Worm (Caenorhabditis elegans) whole organism, L2 larva: ENCODE data around the gene ZK742.7.
A peak's percentile ranks its signal among the peaks of the same experiment; 100 is the strongest.

ENCODE experiments used
- R02D3.7 ChIP-seq: fragments of 150-350 bp; optimal IDR thresholded peaks from 2 replicates; lab custom pipeline; 2014; ENCODE audit warnings: missing biosample characterization, missing genetic modification characterization
- Y55F3AM.14 ChIP-seq: fragments of 200-800 bp; sonication (Bioruptor generic); optimal IDR thresholded peaks from 2 replicates; lab custom pipeline; 2018; ENCODE audit warnings: mild to moderate bottlenecking, missing genetic modification characterization, missing compliant biosample characterization
- aly-2 ChIP-seq: fragments of 150-350 bp; optimal IDR thresholded peaks from 2 replicates; lab custom pipeline; 2014; ENCODE audit warnings: missing biosample characterization, missing genetic modification characterization
- ama-1 ChIP-seq: fragments of 150-350 bp; optimal IDR thresholded peaks from 2 replicates; lab custom pipeline; 2018; ENCODE audit warnings: inconsistent platforms
- blmp-1 ChIP-seq: sonication (generic microtip); optimal IDR thresholded peaks from 2 replicates; lab custom pipeline; 2017; ENCODE audit warnings: missing genetic modification characterization, mild to moderate bottlenecking, missing compliant biosample characterization, antibody characterized with exemption, moderate library complexity; ENCODE audit not compliant: insufficient read depth
- ceh-82 ChIP-seq: fragments of 150-350 bp; optimal IDR thresholded peaks from 2 replicates; lab custom pipeline; 2014; ENCODE audit warnings: missing biosample characterization, missing genetic modification characterization
- crh-2 ChIP-seq: sonication (generic microtip); optimal IDR thresholded peaks from 2 replicates; lab custom pipeline; 2017; ENCODE audit warnings: missing biosample characterization, missing genetic modification characterization
- elt-3 ChIP-seq: sonication (generic microtip); optimal IDR thresholded peaks from 2 replicates; lab custom pipeline; 2017; ENCODE audit warnings: missing biosample characterization, missing genetic modification characterization
- fos-1 ChIP-seq: fragments of 150-350 bp; optimal IDR thresholded peaks from 2 replicates; lab custom pipeline; 2014; ENCODE audit warnings: missing biosample characterization, missing genetic modification characterization
- gmeb-1 ChIP-seq: fragments of 150-350 bp; optimal IDR thresholded peaks from 2 replicates; lab custom pipeline; 2014; ENCODE audit warnings: missing biosample characterization, missing genetic modification characterization
- lin-11 ChIP-seq: fragments of 150-350 bp; sonication (generic microtip); optimal IDR thresholded peaks from 2 replicates; lab custom pipeline; 2014; ENCODE audit warnings: missing biosample characterization, missing genetic modification characterization, inconsistent platforms, mixed read lengths
- lin-13 ChIP-seq: fragments of 150-350 bp; optimal IDR thresholded peaks from 2 replicates; lab custom pipeline; 2014; ENCODE audit warnings: missing biosample characterization, missing genetic modification reagents, missing genetic modification characterization
- lin-39 ChIP-seq: fragments of 150-350 bp; optimal IDR thresholded peaks from 2 replicates; lab custom pipeline; 2014; ENCODE audit warnings: missing biosample characterization, missing genetic modification reagents, missing genetic modification characterization
- lsy-2 ChIP-seq, 2 experiments: fragments of 150-350 bp in 1 of 2; sonication (generic microtip) in 1 of 2; optimal IDR thresholded peaks; 2 replicates each; lab custom pipeline; 2014 to 2017; ENCODE audit warnings: missing biosample characterization in 2 of 2, missing genetic modification characterization in 2 of 2
- mab-5 ChIP-seq: fragments of 150-350 bp; optimal IDR thresholded peaks from 2 replicates; lab custom pipeline; 2014; ENCODE audit warnings: missing biosample characterization, missing genetic modification characterization
- mbf-1 ChIP-seq: sonication (generic microtip); optimal IDR thresholded peaks from 2 replicates; lab custom pipeline; 2017; ENCODE audit warnings: missing biosample characterization, missing genetic modification characterization
- mdl-1 ChIP-seq, 2 experiments: fragments of 150-350 bp in 1 of 2; sonication (generic microtip) in 1 of 2; optimal IDR thresholded peaks; 2 replicates each; lab custom pipeline; 2017; ENCODE audit warnings: missing biosample characterization in 2 of 2, missing genetic modification characterization in 2 of 2
- nhr-11 ChIP-seq: fragments of 150-350 bp; optimal IDR thresholded peaks from 2 replicates; lab custom pipeline; 2014; ENCODE audit warnings: missing biosample characterization, missing genetic modification characterization
- nhr-12 ChIP-seq: fragments of 150-350 bp; optimal IDR thresholded peaks from 2 replicates; lab custom pipeline; 2014; ENCODE audit warnings: missing biosample characterization, missing genetic modification characterization
- nhr-129 ChIP-seq: fragments of 150-350 bp; optimal IDR thresholded peaks from 2 replicates; lab custom pipeline; 2014; ENCODE audit warnings: missing biosample characterization, missing genetic modification characterization
- nhr-21 ChIP-seq: fragments of 150-350 bp; optimal IDR thresholded peaks from 2 replicates; lab custom pipeline; 2014; ENCODE audit warnings: missing biosample characterization, missing genetic modification characterization
- nhr-23 ChIP-seq: fragments of 150-350 bp; optimal IDR thresholded peaks from 2 replicates; lab custom pipeline; 2014; ENCODE audit warnings: missing biosample characterization, missing genetic modification reagents, missing genetic modification characterization
- nhr-237 ChIP-seq: fragments of 150-350 bp; optimal IDR thresholded peaks from 2 replicates; lab custom pipeline; 2014; ENCODE audit warnings: missing biosample characterization, missing genetic modification characterization
- nhr-25 ChIP-seq: fragments of 150-350 bp; sonication (generic microtip); optimal IDR thresholded peaks from 3 replicates; lab custom pipeline; 2014; ENCODE audit warnings: missing biosample characterization, missing genetic modification characterization
- nhr-6 ChIP-seq: fragments of 150-350 bp; optimal IDR thresholded peaks from 2 replicates; lab custom pipeline; 2014; ENCODE audit warnings: missing biosample characterization, missing genetic modification characterization
- nhr-77 ChIP-seq: fragments of 150-350 bp; optimal IDR thresholded peaks from 2 replicates; lab custom pipeline; 2014; ENCODE audit warnings: missing biosample characterization, missing genetic modification characterization
- peb-1 ChIP-seq: fragments of 150-350 bp; optimal IDR thresholded peaks from 2 replicates; lab custom pipeline; 2014; ENCODE audit warnings: missing biosample characterization, missing genetic modification characterization
- sem-4 ChIP-seq: fragments of 150-350 bp; optimal IDR thresholded peaks from 2 replicates; lab custom pipeline; 2014; ENCODE audit warnings: missing biosample characterization, missing genetic modification reagents, missing genetic modification characterization
- skn-1 ChIP-seq: sonication (generic microtip); optimal IDR thresholded peaks from 2 replicates; lab custom pipeline; 2017; ENCODE audit warnings: missing biosample characterization, missing genetic modification characterization
- sma-3 ChIP-seq: sonication (generic microtip); optimal IDR thresholded peaks from 2 replicates; lab custom pipeline; 2016; ENCODE audit warnings: missing genetic modification reagents, missing genetic modification characterization, missing compliant biosample characterization
- sma-9 ChIP-seq, 2 experiments: fragments of 150-350 bp in 1 of 2; sonication (generic microtip) in 1 of 2; optimal IDR thresholded peaks; 2 replicates each; lab custom pipeline; 2014 to 2016; ENCODE audit warnings: missing genetic modification characterization in 2 of 2, mild to moderate bottlenecking in 1 of 2, missing biosample characterization in 1 of 2, missing compliant biosample characterization in 1 of 2, missing genetic modification reagents in 1 of 2, moderate library complexity in 1 of 2
- snpc-4 ChIP-seq: fragments of 150-350 bp; optimal IDR thresholded peaks from 2 replicates; lab custom pipeline; 2014; ENCODE audit warnings: missing biosample characterization, missing genetic modification characterization
- unc-55 ChIP-seq: fragments of 150-350 bp; sonication (generic microtip); optimal IDR thresholded peaks from 3 replicates; lab custom pipeline; 2014; ENCODE audit warnings: missing biosample characterization, missing genetic modification reagents, missing genetic modification characterization
- unc-62 ChIP-seq: fragments of 150-350 bp; optimal IDR thresholded peaks from 2 replicates; lab custom pipeline; 2014; ENCODE audit warnings: missing biosample characterization, missing genetic modification reagents, missing genetic modification characterization
- zag-1 ChIP-seq: fragments of 150-350 bp; optimal IDR thresholded peaks from 2 replicates; lab custom pipeline; 2014; ENCODE audit warnings: missing biosample characterization, missing genetic modification characterization
- ztf-1 ChIP-seq: fragments of 200-800 bp; sonication (Bioruptor generic); conservative IDR thresholded peaks from 2 replicates; pipeline ENCODE4 v1.3.6; 2022; ENCODE audit warnings: missing genetic modification characterization, missing compliant biosample characterization
- ztf-4 ChIP-seq: fragments of 150-350 bp; optimal IDR thresholded peaks from 2 replicates; lab custom pipeline; 2014; ENCODE audit warnings: missing biosample characterization, missing genetic modification characterization

ZK742.7 gene

DNA sequence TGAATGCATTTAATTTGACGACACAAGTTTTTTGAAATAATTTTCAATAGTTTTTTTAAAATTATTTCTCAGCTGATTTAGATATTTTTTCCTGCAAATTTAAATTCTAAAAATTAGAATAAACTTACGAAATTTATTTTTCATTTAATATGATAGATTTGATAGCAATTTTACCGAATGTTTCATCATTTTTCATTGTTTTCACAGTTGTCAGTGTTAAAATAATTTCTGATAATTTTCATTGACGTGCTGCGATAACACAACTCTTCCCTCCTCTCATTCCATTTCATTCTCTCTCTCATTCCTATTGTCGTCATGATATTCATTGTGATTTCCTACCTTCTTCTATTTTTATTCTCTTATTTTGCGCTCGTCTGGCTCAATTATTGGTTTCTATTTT lies 38.0 kb upstream of the ZK742.7 start, which contains the start of gene hint-3:
Gene hint-3, plus strand, starts transcription at position 301 of the 400 bp plus-strand sequence.
- TF ChIP-seq snpc-4 (no peak), fos-1 (tag; lab: Kevin White, UChicago) (peak; percentile 34), mbf-1 (no peak)
- TF ChIP-seq, all 48 proteins: peak for 1

ce11 chrV:7761906-7762305 lies 36.3 kb upstream of the ZK742.7 start:
- TF ChIP-seq nhr-12 (tag; lab: Kevin White, UChicago): no peak

DNA sequence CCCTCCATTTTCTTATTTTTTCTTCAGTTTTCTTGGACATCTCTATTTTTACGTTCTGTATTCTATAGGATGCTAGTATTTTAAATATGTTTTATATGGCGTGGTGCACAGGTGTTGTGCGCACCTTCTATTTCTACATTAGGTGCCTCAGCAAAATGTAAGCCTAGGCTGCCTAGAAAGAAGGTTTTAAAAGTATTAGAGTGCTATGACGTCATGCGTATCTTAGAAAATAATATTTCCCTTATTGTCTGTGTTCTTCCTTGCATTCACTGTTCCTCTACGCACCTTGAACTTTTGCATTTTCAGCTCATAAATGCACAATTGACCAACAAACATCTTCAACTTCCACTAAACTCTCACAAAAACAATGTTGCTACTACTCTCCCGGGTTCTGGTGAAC lies 27.2 kb upstream of the ZK742.7 start, which contains the start of gene frpr-3:
Gene frpr-3, plus strand, starts transcription at position 301 of the 400 bp plus-strand sequence.
- TF ChIP-seq lin-39 (tag; lab: Kevin White, UChicago): no peak
- no peak for TF ChIP-seq snpc-4
- no peak for TF ChIP-seq unc-62 (GFP tag; lab: Kevin White, UChicago)
- no peak for TF ChIP-seq lin-11 (tag; lab: Kevin White, UChicago)
- no peak for TF ChIP-seq nhr-25
- no peak for TF ChIP-seq unc-55
- no peak for TF ChIP-seq nhr-6 (tag; lab: Kevin White, UChicago)
- no peak for TF ChIP-seq sma-3 (GFP tag; lab: Kevin White, UChicago)
- no peak for TF ChIP-seq mab-5 (tag; lab: Kevin White, UChicago)
- TF ChIP-seq ztf-4 (tag; lab: Kevin White, UChicago): no peak
- TF ChIP-seq nhr-23 (tag; lab: Kevin White, UChicago): no peak
- TF ChIP-seq lsy-2 (tag; optimal IDR thresholded peaks at IDR 0.05; lab: Kevin White, UChicago): no peak
- TF ChIP-seq nhr-129 (tag; lab: Kevin White, UChicago): no peak
- no peak for TF ChIP-seq sem-4 (tag; lab: Kevin White, UChicago)
- no peak for TF ChIP-seq nhr-21
- no peak for TF ChIP-seq blmp-1
- no peak for TF ChIP-seq crh-2 (tag; lab: Kevin White, UChicago)
- TF ChIP-seq ama-1: no peak
- TF ChIP-seq sma-9 (GFP tag; optimal IDR thresholded peaks at IDR 0.05; lab: Kevin White, UChicago): no peak
- no peak for TF ChIP-seq sma-9 (tag; optimal IDR thresholded peaks at IDR 0.05; lab: Kevin White, UChicago)

DNA sequence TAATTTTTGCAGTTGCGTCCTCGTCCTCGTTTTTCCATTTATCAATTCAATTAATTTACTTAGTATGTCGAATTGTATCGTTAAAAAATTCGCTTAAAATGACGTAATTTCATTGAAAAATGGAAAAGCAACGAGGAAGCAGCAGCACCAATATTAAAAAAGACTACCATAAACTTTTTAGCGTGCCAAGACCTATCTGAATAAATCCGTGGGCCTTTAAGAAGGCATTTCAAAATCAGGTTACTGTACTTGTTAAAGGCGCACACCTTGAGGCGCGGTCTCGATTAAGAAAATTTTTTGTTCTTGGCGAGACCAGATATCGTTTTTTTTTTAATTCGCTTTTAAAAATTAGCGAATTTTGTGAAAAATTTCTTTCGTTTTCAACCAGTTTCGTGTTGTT lies 24.5 kb upstream of the ZK742.7 start:
- TF ChIP-seq elt-3 (tag; lab: Kevin White, UChicago) (no peak), nhr-237 (tag; lab: Kevin White, UChicago) (no peak), aly-2 (tag; lab: Kevin White, UChicago) (no peak), nhr-23 (tag; lab: Kevin White, UChicago) (no peak), ceh-82 (tag; lab: Kevin White, UChicago) (no peak), nhr-77 (tag; lab: Kevin White, UChicago) (no peak), mab-5 (tag; lab: Kevin White, UChicago) (no peak), blmp-1 (no peak), nhr-21 (no peak), ztf-1 (no peak), Y55F3AM.14 (GFP tag; lab: Kevin White, UChicago) (no peak), nhr-11 (tag; lab: Kevin White, UChicago) (no peak), sma-9 (GFP tag; optimal IDR thresholded peaks at IDR 0.05; lab: Kevin White, UChicago) (no peak), sma-9 (tag; optimal IDR thresholded peaks at IDR 0.05; lab: Kevin White, UChicago) (no peak)

- TF ChIP-seq mdl-1 (tag; optimal IDR thresholded peaks at IDR 0.05; lab: Kevin White, UChicago): no peak
- peak; percentile 78 for TF ChIP-seq nhr-21
- TF ChIP-seq, all 48 proteins: peak for 1
Observed at ce11 chrV:7774143-7774595, 24.0 kb upstream of the ZK742.7 start, which contains the start of gene grl-10. TSS of gene grl-10 (plus strand) at chrV:7774545.

ce11 chrV:7775226-7775625 lies 23.0 kb upstream of the ZK742.7 start:
- TF ChIP-seq ceh-82 (tag; lab: Kevin White, UChicago) (no peak), nhr-11 (tag; lab: Kevin White, UChicago) (no peak), snpc-4 (no peak), gmeb-1 (tag; lab: Kevin White, UChicago) (no peak), nhr-23 (tag; lab: Kevin White, UChicago) (no peak), skn-1 (tag; lab: Kevin White, UChicago) (no peak), R02D3.7 (tag; lab: Kevin White, UChicago) (no peak), ztf-4 (tag; lab: Kevin White, UChicago) (no peak), zag-1 (no peak), lin-13 (GFP tag; lab: Kevin White, UChicago) (no peak), peb-1 (tag; lab: Kevin White, UChicago) (no peak), ama-1 (no peak)
